Fruit fly (Drosophila melanogaster): Measurements from ENCODE around the gene CG3744.
A peak's percentile ranks its signal among the peaks of the same experiment; 100 is the strongest.

The CG3744 gene

dm6 chr3R:24889303-24889892, 12.9 kb upstream of the CG3744 start (continued):
- TF ChIP-seq CG9609 (GFP tag; optimal IDR thresholded peaks at IDR 0.05): no peak
- TF ChIP-seq HLH4C (GFP tag; IDR thresholded peaks at IDR 0.05; ENCODE audit: partially characterized antibody): no peak
- TF ChIP-seq bigmax (GFP tag; optimal IDR thresholded peaks at IDR 0.05): no peak
- TF ChIP-seq cwo (GFP tag; optimal IDR thresholded peaks at IDR 0.05): peak; percentile 78
- no peak for TF ChIP-seq wor (GFP tag; IDR thresholded peaks at IDR 0.05)
- no peak for TF ChIP-seq Kr (GFP tag; optimal IDR thresholded peaks at IDR 0.05)
- no peak for TF ChIP-seq odd (GFP tag; optimal IDR thresholded peaks at IDR 0.05)
- no peak for TF ChIP-seq CG12155 (GFP tag; optimal IDR thresholded peaks at IDR 0.05)
- TF ChIP-seq CG33213 (GFP tag; optimal IDR thresholded peaks at IDR 0.05): no peak

- TF ChIP-seq ash1 (GFP tag; optimal IDR thresholded peaks at IDR 0.05) (no peak), CG8281 (tag; optimal IDR thresholded peaks at IDR 0.05) (peak; percentile 82), Blimp-1 (GFP tag; optimal IDR thresholded peaks at IDR 0.05) (peak; percentile 56), sna (GFP tag; IDR thresholded peaks at IDR 0.05; ENCODE audit: partially characterized antibody) (no peak), HLH3B (GFP tag; IDR thresholded peaks at IDR 0.05) (no peak), vnd (GFP tag; IDR thresholded peaks at IDR 0.05; ENCODE audit: partially characterized antibody) (no peak)
These were observed 12.0 kb upstream of the CG3744 start for dm6 chr3R:24888418-24888817.

DNA sequence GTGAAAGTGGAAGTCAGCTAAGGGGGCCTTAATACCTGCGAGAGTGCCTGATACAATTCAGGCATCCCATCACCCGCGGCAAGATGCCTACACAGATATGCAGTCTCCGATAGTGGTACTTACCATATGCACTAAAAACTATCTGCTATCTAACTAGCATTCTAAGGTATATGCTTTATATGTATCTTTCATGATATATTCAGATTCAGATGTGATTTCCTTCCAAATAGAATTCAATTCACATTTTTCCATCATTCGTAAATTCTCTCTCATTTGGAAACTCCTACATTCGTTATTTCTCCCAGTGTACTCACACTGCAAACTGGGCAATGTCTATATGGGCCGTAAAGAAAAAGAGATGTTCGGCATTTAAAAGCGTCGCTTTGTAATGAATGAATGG, 10.0 kb upstream of the CG3744 start:
- no peak for TF ChIP-seq sd (tag; optimal IDR thresholded peaks at IDR 0.05)
- TF ChIP-seq CG6689 (GFP tag; IDR thresholded peaks at IDR 0.05): peak; percentile 17; the same call in 1 of the 2 replicates
- no peak for TF ChIP-seq ems (GFP tag; optimal IDR thresholded peaks at IDR 0.05)
- no peak for TF ChIP-seq esg (GFP tag; conservative IDR thresholded peaks at IDR 0.05)
- TF ChIP-seq CG13775 (GFP tag; optimal IDR thresholded peaks at IDR 0.05): no peak
- TF ChIP-seq jumu (GFP tag; optimal IDR thresholded peaks at IDR 0.05): no peak
- TF ChIP-seq NC2α (GFP tag; optimal IDR thresholded peaks at IDR 0.05): no peak
- no peak for TF ChIP-seq CG11504 (tag; optimal IDR thresholded peaks at IDR 0.05)
- TF ChIP-seq lov (optimal IDR thresholded peaks at IDR 0.05): no peak
- no peak for TF ChIP-seq lov (GFP tag; IDR thresholded peaks at IDR 0.05)
- TF ChIP-seq CG9215 (GFP tag; IDR thresholded peaks at IDR 0.05): no peak
- TF ChIP-seq hbn (GFP tag; IDR thresholded peaks at IDR 0.05; ENCODE audit: partially characterized antibody): no peak
- no peak for TF ChIP-seq pb (GFP tag; optimal IDR thresholded peaks at IDR 0.05)
- TF ChIP-seq Fer3 (tag; optimal IDR thresholded peaks at IDR 0.05): no peak
- TF ChIP-seq fd96Cb (tag; optimal IDR thresholded peaks at IDR 0.05): peak; percentile 7
- no peak for TF ChIP-seq tx (GFP tag; optimal IDR thresholded peaks at IDR 0.05)
- TF ChIP-seq twi (tag; optimal IDR thresholded peaks at IDR 0.05): no peak
- TF ChIP-seq fd64A (GFP tag; optimal IDR thresholded peaks at IDR 0.05): no peak
- TF ChIP-seq Blimp-1 (GFP tag; optimal IDR thresholded peaks at IDR 0.05): peak; percentile 31
- TF ChIP-seq CG14441 (GFP tag; IDR thresholded peaks at IDR 0.05): no peak
- TF ChIP-seq CG17568 (GFP tag; optimal IDR thresholded peaks at IDR 0.05): no peak
- peak; percentile 58 for TF ChIP-seq Sox102F (GFP tag; optimal IDR thresholded peaks at IDR 0.05)
- no peak for TF ChIP-seq ci (GFP tag; IDR thresholded peaks at IDR 0.05)
- TF ChIP-seq fru (optimal IDR thresholded peaks at IDR 0.05): no peak
- TF ChIP-seq Asciz (GFP tag; optimal IDR thresholded peaks at IDR 0.05): no peak
- peak; percentile 9 for TF ChIP-seq Ssrp (tag; optimal IDR thresholded peaks at IDR 0.05)
- no peak for TF ChIP-seq peb (GFP tag; IDR thresholded peaks at IDR 0.05)
- no peak for TF ChIP-seq sna (GFP tag; IDR thresholded peaks at IDR 0.05; ENCODE audit: partially characterized antibody)
- no peak for TF ChIP-seq Fer1 (GFP tag; optimal IDR thresholded peaks at IDR 0.05)
- no peak for TF ChIP-seq CG10462 (GFP tag; optimal IDR thresholded peaks at IDR 0.05)
- no peak for TF ChIP-seq Sin3A (optimal IDR thresholded peaks at IDR 0.05)
- TF ChIP-seq ssp (GFP tag; IDR thresholded peaks at IDR 0.05): no peak
- TF ChIP-seq Drgx (GFP tag; IDR thresholded peaks at IDR 0.05): peak; percentile 47
- no peak for TF ChIP-seq Trl (optimal IDR thresholded peaks at IDR 0.05)
- TF ChIP-seq Trl (GFP tag; optimal IDR thresholded peaks at IDR 0.05): no peak
- no peak for TF ChIP-seq CG18599 (GFP tag; optimal IDR thresholded peaks at IDR 0.05)

Measured in whole organism, embryonic.